Fruit fly (Drosophila melanogaster): Measurements from ENCODE around the gene CG33769.

dm6 chr3L:22671699-22672276 is 24.1 kb downstream of the CG33769 start:
- TF ChIP-seq lola (GFP tag; optimal IDR thresholded peaks at IDR 0.05) (no peak), Mio (GFP tag; optimal IDR thresholded peaks at IDR 0.05) (no peak), h (GFP tag; optimal IDR thresholded peaks at IDR 0.05) (no peak), Dfd (GFP tag; optimal IDR thresholded peaks at IDR 0.05) (no peak), Abd-B (GFP tag; optimal IDR thresholded peaks at IDR 0.05) (no peak)

Data from whole organism, wandering third instar larva.